Worm (Caenorhabditis elegans): ENCODE results near the gene H12I19.115.

Gene H12I19.115

DNA sequence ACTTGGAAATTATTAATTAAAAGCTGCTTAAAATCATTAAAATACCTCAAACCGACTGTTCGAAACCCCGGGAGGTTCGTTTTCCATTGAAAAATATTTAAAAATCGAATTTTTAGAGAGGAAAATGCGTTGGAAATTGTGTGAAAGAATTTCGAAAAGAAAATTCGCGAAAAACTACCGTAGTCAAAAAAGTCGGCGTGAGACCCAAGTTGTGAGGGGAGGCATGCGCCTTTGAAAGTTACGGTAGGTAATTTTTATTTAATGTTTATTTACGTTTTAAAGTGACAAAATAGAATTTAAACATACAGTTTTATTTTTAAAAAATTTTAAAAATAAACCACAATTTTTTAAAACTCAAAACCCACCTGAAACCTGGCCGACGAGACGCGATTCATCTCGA, 12.1 kb downstream of the H12I19.115 start:
- no peak for TF ChIP-seq unc-62 (GFP tag; optimal IDR thresholded peaks at IDR 0.05)

DNA sequence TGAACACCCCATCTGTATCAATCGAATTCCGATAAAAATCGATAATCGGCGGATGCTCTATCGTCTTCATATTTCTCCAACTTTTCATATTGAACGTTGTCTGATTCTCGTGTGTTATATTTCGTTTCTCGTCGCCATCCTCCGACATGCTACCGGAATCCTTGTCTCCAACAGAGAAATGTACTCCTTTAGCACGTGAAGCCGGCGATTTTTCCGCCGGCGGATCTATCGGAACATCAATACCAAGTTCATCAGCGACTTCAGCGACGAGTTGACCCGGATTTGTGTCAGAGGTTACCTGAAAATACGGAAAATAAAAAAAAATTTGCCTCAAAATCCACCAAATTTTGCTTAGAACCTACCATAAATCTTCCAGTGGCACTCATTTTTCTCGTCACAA, 12.6 kb downstream of the H12I19.115 start:
- TF ChIP-seq unc-62 (GFP tag; optimal IDR thresholded peaks at IDR 0.05), result no peak

DNA sequence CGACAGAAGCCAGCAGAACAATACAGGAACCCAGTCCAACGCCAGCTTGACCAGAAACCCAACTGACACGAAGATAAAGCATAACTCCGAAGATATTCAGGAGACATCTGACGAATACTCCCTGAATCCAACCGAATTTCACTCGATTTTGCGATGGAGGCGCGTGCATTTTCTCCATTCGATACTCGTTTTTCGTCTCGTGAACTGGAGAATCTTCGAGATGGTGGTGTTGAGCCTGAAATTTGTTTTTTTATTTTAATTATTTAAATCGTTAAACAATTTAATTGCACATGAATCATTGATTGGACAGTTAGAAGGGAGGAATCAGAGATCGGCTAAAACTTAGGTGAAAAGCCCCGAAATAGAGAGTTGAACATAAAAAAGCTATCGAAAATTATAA, 13.3 kb downstream of the H12I19.115 start:
- TF ChIP-seq unc-62 (GFP tag; optimal IDR thresholded peaks at IDR 0.05), result no peak

DNA sequence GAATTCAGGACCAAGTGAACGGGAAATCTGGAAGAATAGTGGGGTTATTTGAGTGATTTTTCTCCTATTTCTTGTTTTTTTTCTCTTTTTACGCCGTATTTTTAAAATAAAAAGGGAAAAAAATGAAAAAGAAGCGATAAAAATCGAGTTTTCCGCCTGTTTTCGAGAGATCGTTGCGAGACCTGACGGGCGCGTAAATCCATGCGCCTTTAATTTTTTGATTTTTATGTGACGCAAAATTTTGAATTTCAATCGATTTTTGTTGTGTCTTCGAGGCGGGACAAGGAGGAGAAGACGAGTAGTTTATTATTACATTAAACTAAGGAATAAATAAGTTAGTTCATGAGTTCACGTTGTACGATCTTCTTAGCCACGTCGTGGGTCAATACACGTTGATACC, 14.0 kb downstream of the H12I19.115 start:
- TF ChIP-seq unc-62 (GFP tag; optimal IDR thresholded peaks at IDR 0.05), result no peak

DNA sequence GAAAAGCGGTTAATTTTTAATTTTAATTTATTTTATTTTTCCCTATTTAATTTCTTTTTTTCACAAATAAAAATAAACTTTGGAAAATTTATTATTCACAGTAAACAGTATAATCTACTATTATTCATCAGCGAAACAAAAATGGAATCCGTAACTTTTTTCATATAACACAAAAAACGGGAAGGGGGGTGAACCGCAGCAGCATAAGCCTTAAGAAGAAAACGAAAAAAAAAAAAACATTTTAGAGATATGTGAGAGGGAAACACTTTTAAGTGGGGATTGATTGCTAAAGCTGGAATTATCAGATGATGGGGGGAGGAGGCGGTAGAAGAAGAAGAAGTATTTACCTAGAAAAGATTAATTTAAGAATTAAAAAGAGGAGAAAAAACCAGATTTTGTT, 20.0 kb downstream of the H12I19.115 start:
- TF ChIP-seq unc-62 (GFP tag; optimal IDR thresholded peaks at IDR 0.05), result no peak

DNA sequence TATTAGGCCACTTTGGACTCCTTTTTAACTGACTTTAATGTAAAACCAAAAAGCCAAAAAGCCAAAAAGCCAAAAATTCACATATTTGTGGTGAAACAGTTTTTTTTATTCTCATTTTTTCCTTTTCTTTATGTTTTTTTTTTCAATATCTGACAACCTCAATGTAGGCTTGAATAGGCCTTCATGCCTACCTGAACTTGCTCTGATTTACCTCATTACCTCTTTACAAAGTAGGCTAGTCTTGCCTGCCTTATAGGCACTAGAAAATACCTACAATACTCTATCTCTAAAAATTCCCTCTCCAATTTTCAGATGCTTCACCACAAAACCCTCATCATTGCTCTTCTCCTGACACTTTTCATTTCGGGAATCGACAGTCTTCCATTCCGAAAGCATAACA, 21.4 kb downstream of the H12I19.115 start, which contains the start of gene ins-34:
Gene ins-34 (plus strand): TSS at position 301 of the 400 bp plus-strand sequence.
- TF ChIP-seq unc-62 (GFP tag; optimal IDR thresholded peaks at IDR 0.05), result no peak

DNA sequence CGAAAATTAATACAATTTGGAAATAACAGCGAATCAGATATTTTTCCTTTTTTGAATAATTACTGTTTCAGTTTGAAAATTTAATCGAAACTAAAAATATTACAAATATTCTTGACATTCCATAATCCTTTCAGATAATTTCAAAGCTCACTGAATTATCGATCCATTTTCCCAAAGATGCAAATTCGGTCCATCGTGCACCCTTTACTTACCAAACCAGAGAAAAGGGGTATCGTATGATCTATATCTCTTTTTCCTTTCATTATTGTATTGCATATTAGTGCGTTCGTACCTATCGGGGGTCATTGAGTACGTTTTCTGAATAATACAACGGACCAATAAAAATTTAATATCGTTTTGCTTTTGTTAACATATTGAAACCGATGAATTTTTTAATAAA, 22.9 kb downstream of the H12I19.115 start:
- TF ChIP-seq unc-62 (GFP tag; optimal IDR thresholded peaks at IDR 0.05), result no peak

DNA sequence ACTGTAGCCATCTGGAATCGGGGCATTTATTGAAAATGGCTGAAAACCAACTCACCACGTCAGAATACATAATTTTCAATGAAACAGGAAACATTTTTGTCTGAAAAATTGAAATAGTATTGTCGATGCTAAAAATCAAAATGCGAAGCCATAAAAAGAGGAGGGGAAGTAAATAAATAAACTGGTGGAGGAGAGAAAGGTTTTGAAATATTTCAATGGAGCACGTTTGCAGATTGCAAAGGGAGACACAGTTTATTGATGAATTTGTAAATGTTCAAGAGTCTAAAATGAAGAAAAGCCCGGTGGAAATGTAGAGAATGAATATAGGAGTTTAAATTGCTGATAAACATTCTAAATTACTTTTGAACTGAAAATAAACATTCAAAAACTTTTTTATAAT, 24.6 kb downstream of the H12I19.115 start, which contains the start of gene F52B11.5:
Gene F52B11.5 (minus strand): TSS at position 178 of the 400 bp plus-strand sequence.
- no peak for TF ChIP-seq unc-62 (GFP tag; optimal IDR thresholded peaks at IDR 0.05)

DNA sequence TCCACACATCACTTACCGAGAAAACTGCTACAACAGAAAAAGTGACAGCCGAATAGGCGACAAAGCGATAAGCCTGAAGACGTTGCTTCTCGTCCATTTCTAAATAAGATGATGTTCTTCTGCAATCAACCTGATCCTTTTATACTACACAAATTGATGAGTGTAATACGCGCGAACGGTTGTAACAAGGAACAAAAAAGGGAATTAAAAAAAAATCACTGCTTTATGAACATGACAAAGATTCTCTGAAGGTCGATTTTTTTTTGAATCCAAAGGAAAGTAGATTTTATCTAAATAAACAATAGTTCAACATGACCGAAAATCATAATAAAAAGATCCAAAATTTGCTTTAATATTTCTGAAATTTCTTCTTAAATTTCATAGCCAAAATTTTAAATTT, 28.4 kb downstream of the H12I19.115 start, which contains the start of gene col-133:
Gene col-133 (minus strand): TSS at position 101 of the 400 bp plus-strand sequence.
- no peak for TF ChIP-seq unc-62 (GFP tag; optimal IDR thresholded peaks at IDR 0.05)

DNA sequence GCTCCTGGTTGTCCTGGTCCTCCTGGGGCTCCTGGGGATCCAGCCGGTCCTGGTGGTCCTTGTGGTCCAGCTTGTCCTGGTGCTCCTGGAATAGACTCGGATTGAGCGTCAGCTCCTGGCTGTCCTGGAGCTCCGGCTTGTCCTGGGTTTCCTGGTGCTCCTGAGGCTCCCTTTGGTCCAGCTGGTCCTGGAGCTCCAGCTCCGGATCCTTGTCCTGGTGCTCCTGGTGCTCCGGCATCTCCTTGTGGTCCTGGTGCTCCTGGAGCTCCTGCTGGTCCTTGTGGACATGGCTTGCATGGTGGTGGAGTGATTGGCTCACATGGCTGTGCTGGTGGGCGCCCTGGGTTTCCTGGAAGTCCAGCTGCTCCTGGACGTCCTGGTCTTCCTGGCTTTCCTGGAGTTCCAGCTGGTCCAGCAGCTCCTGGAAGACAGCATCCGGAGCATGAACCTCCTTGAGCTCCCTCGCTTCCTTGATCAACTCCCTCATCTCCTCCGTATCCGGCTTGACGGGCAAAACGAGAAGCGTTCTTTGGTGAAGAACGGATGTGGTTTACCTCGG, 29.0 kb downstream of the H12I19.115 start:
- TF ChIP-seq unc-62 (GFP tag; optimal IDR thresholded peaks at IDR 0.05), result no peak

DNA sequence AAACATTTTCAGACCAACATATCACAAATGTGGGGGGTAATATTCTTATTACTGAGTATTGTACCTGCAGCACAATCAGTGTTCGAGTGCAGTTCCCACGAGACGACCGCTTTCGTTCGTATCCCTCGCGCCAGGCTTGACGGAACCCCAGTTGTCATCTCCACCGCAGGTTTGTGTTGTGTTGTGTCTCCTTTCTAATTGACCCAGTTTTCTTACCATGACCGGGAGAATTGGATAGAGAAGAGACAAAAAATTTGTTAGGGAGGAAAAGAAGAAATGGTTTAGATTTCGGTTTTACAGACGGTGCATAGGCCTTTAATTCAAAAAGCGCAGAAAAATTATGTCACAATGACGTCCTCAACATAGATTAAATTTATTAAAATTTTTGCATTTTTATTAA, 36.4 kb downstream of the H12I19.115 start, which contains the start of gene noah-2:
Gene noah-2 (plus strand): TSS at position 13 of the 400 bp plus-strand sequence.
- no peak for TF ChIP-seq unc-62 (GFP tag; optimal IDR thresholded peaks at IDR 0.05)

DNA sequence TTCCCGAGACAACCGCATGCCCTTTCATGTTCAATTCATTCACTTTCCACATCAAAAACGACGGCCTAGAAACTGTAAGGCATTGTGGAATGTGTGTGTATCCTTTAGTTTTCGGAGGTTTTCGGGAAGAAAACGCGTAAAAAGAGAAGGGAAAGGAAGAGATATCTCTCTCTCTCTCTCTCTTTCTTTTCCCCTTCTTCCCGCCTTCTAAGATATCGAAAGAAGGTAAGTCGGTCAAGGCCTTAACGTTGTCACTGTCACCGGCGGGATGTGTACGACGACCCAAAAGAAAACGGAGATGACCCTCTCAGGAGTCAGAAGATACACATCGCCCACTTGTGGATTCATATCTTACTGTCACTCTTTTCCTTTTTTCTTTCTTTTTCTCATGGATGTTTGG, 37.9 kb downstream of the H12I19.115 start:
- no peak for TF ChIP-seq unc-62 (GFP tag; optimal IDR thresholded peaks at IDR 0.05)

DNA sequence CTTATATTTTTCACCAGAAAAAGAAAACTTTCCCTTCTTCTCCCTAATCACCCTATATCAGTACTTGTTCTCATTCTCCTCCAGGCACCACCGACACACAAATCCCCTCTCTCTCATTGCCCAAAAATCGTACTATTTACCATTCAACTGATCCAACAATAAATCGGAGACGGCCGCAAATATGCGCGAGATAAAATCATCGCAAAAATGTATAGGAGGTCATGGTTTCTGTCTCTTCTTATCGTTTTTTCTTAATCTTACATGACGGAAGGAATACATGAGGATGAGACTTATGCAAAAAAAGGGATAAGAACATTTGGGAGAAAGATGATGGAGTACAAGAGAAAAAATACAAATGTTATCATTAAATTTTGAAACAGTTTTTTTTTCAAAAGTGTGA, 41.3 kb downstream of the H12I19.115 start:
- TF ChIP-seq unc-62 (GFP tag; optimal IDR thresholded peaks at IDR 0.05), result no peak

DNA sequence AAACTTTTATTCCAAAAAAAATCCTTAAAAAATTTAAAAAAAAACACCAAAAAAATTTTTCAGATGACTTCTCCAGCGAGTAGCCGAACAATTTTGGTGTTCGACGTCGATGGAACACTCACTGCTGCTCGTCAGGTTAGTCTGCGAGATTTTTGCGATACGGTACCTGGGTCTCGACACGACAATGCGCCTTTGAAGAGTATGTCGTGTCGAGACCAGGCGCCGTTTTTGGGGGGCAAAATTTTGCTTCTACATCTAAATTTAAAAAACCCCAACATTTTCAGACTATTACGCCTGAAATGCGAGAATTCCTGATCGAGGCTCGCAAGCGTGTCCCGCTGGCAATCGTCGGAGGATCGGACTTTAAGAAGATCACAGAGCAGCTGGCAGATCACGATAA, 44.1 kb downstream of the H12I19.115 start, which contains the start of gene F52B11.2:
Gene F52B11.2 (plus strand): TSS at position 64 of the 400 bp plus-strand sequence.
- TF ChIP-seq unc-62 (GFP tag; optimal IDR thresholded peaks at IDR 0.05), result no peak

DNA sequence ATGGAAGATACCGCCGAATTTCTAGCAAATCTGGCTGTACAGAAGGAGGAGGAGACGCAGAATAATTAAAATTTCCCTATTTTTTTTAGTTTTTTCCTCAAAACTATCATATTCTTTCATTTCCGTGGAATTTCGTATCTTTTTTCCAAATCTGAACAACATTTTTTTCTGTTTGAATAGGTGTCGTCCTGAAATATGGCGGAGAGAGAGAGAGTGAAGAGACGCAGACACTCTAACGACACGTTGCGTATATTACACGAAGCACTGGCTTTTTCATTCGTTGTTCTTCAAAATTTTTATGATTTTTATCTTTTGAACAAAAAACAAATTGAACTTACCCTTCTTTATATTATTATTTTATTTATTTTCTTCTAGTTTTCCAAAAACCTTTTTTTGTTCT, 44.7 kb downstream of the H12I19.115 start:
- TF ChIP-seq unc-62 (GFP tag; optimal IDR thresholded peaks at IDR 0.05), result no peak

Measured in whole organism, dauer.